Worm (Caenorhabditis elegans): ENCODE results near the gene C31H2.14.

C31H2.14 gene

DNA sequence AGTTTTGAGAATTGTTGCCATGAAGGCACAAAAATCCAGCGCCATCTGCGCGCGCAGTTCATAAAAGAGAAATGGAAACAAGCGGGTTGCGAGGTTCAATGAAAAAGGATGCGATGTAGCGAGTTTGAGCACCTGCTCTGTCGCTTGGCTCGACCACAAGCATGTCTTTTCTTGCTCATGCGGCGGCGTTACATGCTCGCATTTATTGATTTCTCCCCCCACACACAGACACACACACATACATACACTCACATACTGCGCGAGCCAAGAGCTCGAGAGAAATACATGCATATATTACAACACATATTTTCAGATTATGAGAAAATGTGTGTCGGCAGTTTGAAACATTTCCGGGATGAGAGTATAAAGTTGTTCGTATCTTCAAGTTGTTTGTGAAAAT, 26.2 kb upstream of the C31H2.14 start (continued):
- TF ChIP-seq swsn-7 (tag; optimal IDR thresholded peaks at IDR 0.05) (peak; percentile 42), fkh-8 (tag; optimal IDR thresholded peaks at IDR 0.05) (peak; percentile 76), ceh-63 (GFP tag; optimal IDR thresholded peaks at IDR 0.05) (no peak), fkh-10 (GFP tag; optimal IDR thresholded peaks at IDR 0.05) (peak; percentile 45), efl-3 (GFP tag; optimal IDR thresholded peaks at IDR 0.05) (no peak), sptf-1 (tag; optimal IDR thresholded peaks at IDR 0.05) (no peak), dpl-1 (GFP tag; optimal IDR thresholded peaks at IDR 0.05) (no peak), tbx-2 (tag; optimal IDR thresholded peaks at IDR 0.05) (peak; percentile 12), vab-15 (tag; optimal IDR thresholded peaks at IDR 0.05) (no peak), nhr-84 (tag; optimal IDR thresholded peaks at IDR 0.05) (no peak), C34B4.2 (tag; optimal IDR thresholded peaks at IDR 0.05) (no peak), hlh-17 (GFP tag; optimal IDR thresholded peaks at IDR 0.05; ENCODE audit: borderline replicate concordance) (no peak), nhr-71 (tag; optimal IDR thresholded peaks at IDR 0.05) (peak; percentile 33), nhr-19 (GFP tag; conservative IDR thresholded peaks at IDR 0.05) (0 out of 2 replicates have a peak, but pooled peaks have one; percentile 11), efl-1 (optimal IDR thresholded peaks at IDR 0.05) (no peak), efl-1 (GFP tag; optimal IDR thresholded peaks at IDR 0.05 in 1 of 2) (no peak), tlp-1 (tag; optimal IDR thresholded peaks at IDR 0.05) (no peak), alr-1 (tag; optimal IDR thresholded peaks at IDR 0.05; ENCODE audit: borderline replicate concordance) (no peak), ceh-88 (GFP tag; IDR thresholded peaks at IDR 0.05) (no peak), nhr-28 (tag; optimal IDR thresholded peaks at IDR 0.05) (no peak), hpl-2 (GFP tag; optimal IDR thresholded peaks at IDR 0.05) (no peak), lsy-2 (tag; optimal IDR thresholded peaks at IDR 0.05) (peak in 1 of 2 experiments; percentile 15), lin-14 (GFP tag; optimal IDR thresholded peaks at IDR 0.05) (peak; percentile 73), egl-27 (tag; optimal IDR thresholded peaks at IDR 0.05) (no peak), elt-3 (tag; optimal IDR thresholded peaks at IDR 0.05) (no peak), lin-39 (tag; optimal IDR thresholded peaks at IDR 0.05) (no peak), pax-3 (tag; optimal IDR thresholded peaks at IDR 0.05) (no peak), isw-1 (GFP tag; IDR thresholded peaks at IDR 0.05) (no peak), dsc-1 (tag; optimal IDR thresholded peaks at IDR 0.05) (peak; percentile 36), unc-30 (tag; optimal IDR thresholded peaks at IDR 0.05) (no peak), lin-35 (GFP tag; optimal IDR thresholded peaks at IDR 0.05) (peak in 1 of 2 experiments; percentile 9), Y116A8C.19 (tag; optimal IDR thresholded peaks at IDR 0.05; ENCODE audit: borderline replicate concordance) (no peak), ztf-11 (tag; optimal IDR thresholded peaks at IDR 0.05) (no peak), mep-1 (tag; optimal IDR thresholded peaks at IDR 0.05) (peak; percentile 11), C04F5.9 (tag; optimal IDR thresholded peaks at IDR 0.05) (no peak), skn-1 (tag; optimal IDR thresholded peaks at IDR 0.05) (peak; percentile 3), sup-37 (GFP tag; optimal IDR thresholded peaks at IDR 0.05) (no peak), nhr-77 (tag; optimal IDR thresholded peaks at IDR 0.05) (no peak), nhr-47 (tag; optimal IDR thresholded peaks at IDR 0.05) (peak; percentile 38), unc-86 (tag; optimal IDR thresholded peaks at IDR 0.05) (peak; percentile 64), mab-9 (GFP tag; IDR thresholded peaks at IDR 0.05) (no peak), lir-3 (tag; optimal IDR thresholded peaks at IDR 0.05; ENCODE audit: poor library complexity) (no peak), ces-1 (GFP tag; optimal IDR thresholded peaks at IDR 0.05) (no peak), nhr-11 (tag; optimal IDR thresholded peaks at IDR 0.05) (no peak), ceh-90 (tag; optimal IDR thresholded peaks at IDR 0.05) (no peak), snpc-4 (tag; optimal IDR thresholded peaks at IDR 0.05) (no peak), nhr-12 (tag; optimal IDR thresholded peaks at IDR 0.05) (no peak), ama-1 (optimal IDR thresholded peaks at IDR 0.05) (no peak), ets-5 (GFP tag; IDR thresholded peaks at IDR 0.05) (no peak), grh-1 (GFP tag; IDR thresholded peaks at IDR 0.05) (no peak), jun-1 (tag; optimal IDR thresholded peaks at IDR 0.05) (no peak), zag-1 (tag; optimal IDR thresholded peaks at IDR 0.05) (no peak), fos-1 (tag; optimal IDR thresholded peaks at IDR 0.05) (no peak)
